Fruit fly (Drosophila melanogaster) Kc167 (cell line): ENCODE data around the gene CG13634.

Source experiments
- Myc ChIP-seq: fragments of >200 bp; optimal IDR thresholded peaks from 2 replicates; lab custom pipeline; 2017; ENCODE audit warnings: missing external identifiers
- Sin3A ChIP-seq: fragments of >200 bp; optimal IDR thresholded peaks from 2 replicates; lab custom pipeline; 2018; ENCODE audit warnings: missing external identifiers
- h ChIP-seq: fragments of >200 bp; optimal IDR thresholded peaks from 3 replicates; lab custom pipeline; 2018; ENCODE audit warnings: missing external identifiers
- insv ChIP-seq: fragments of >200 bp; optimal IDR thresholded peaks from 3 replicates; lab custom pipeline; 2018; ENCODE audit warnings: missing external identifiers

dm6 chr3R:24813637-24814301, 23.8 kb upstream of the CG13634 start, which contains the start of the genes lili and CG34150:
- TF ChIP-seq h (lab: Kevin White, UChicago) (no peak), Myc (lab: Kevin White, UChicago) (no peak), insv (lab: Kevin White, UChicago) (no peak), Sin3A (lab: Kevin White, UChicago) (no peak)
